Worm (Caenorhabditis elegans): Measurements from ENCODE around the gene F54E2.2.

The F54E2.2 gene

ce11 chrV:2761470-2761869 is 34.6 kb upstream of the F54E2.2 start:
- TF ChIP-seq flh-1 (GFP tag; optimal IDR thresholded peaks at IDR 0.05) (no peak), lsy-2 (tag; optimal IDR thresholded peaks at IDR 0.05) (no peak), nhr-28 (tag; optimal IDR thresholded peaks at IDR 0.05) (no peak), lin-13 (tag; optimal IDR thresholded peaks at IDR 0.05) (no peak), elt-1 (tag; optimal IDR thresholded peaks at IDR 0.05; ENCODE audit: borderline replicate concordance, insufficient read depth) (no peak), nhr-2 (tag; optimal IDR thresholded peaks at IDR 0.05) (no peak), drap-1 (GFP tag; optimal IDR thresholded peaks at IDR 0.05) (no peak)

- TF ChIP-seq lin-13 (tag; optimal IDR thresholded peaks at IDR 0.05), result no peak
- no peak for TF ChIP-seq zip-8 (tag; optimal IDR thresholded peaks at IDR 0.05)
- no peak for TF ChIP-seq lin-32 (GFP tag; optimal IDR thresholded peaks at IDR 0.05)
- no peak for TF ChIP-seq drap-1 (GFP tag; optimal IDR thresholded peaks at IDR 0.05)
Measured at ce11 chrV:2763105-2763504, 33.0 kb upstream of the F54E2.2 start, which contains the start of gene R05D8.7. Gene R05D8.7, minus strand, starts transcription at chrV:2763208.

- TF ChIP-seq ztf-11 (tag; optimal IDR thresholded peaks at IDR 0.05) (no peak), hlh-1 (tag; optimal IDR thresholded peaks at IDR 0.05) (no peak), nhr-12 (tag; optimal IDR thresholded peaks at IDR 0.05) (no peak), drap-1 (GFP tag; optimal IDR thresholded peaks at IDR 0.05) (no peak), ces-1 (GFP tag; optimal IDR thresholded peaks at IDR 0.05) (no peak), nhr-237 (tag; optimal IDR thresholded peaks at IDR 0.05) (no peak), bed-3 (GFP tag; optimal IDR thresholded peaks at IDR 0.05) (no peak)
Measured at ce11 chrV:2765052-2765451, 31.0 kb upstream of the F54E2.2 start, which contains the start of gene dhs-14. Gene dhs-14, minus strand, starts transcription at chrV:2765200.

- no peak for TF ChIP-seq ceh-83 (GFP tag; optimal IDR thresholded peaks at IDR 0.05)
- TF ChIP-seq zip-8 (tag; optimal IDR thresholded peaks at IDR 0.05), result no peak
- no peak for TF ChIP-seq snpc-4 (tag; optimal IDR thresholded peaks at IDR 0.05)
- no peak for TF ChIP-seq lin-32 (GFP tag; optimal IDR thresholded peaks at IDR 0.05)
- TF ChIP-seq bed-3 (GFP tag; optimal IDR thresholded peaks at IDR 0.05), result no peak
- TF ChIP-seq elt-3 (tag; optimal IDR thresholded peaks at IDR 0.05), result no peak
- no peak for TF ChIP-seq nhr-12 (tag; optimal IDR thresholded peaks at IDR 0.05)
- TF ChIP-seq mep-1 (tag; optimal IDR thresholded peaks at IDR 0.05), result no peak
- TF ChIP-seq nhr-76 (tag; optimal IDR thresholded peaks at IDR 0.05), result no peak
- no peak for TF ChIP-seq elt-1 (tag; optimal IDR thresholded peaks at IDR 0.05; ENCODE audit: borderline replicate concordance, insufficient read depth)
- no peak for TF ChIP-seq unc-39 (tag; optimal IDR thresholded peaks at IDR 0.05)
Measured at ce11 chrV:2767465-2767864, 28.6 kb upstream of the F54E2.2 start, which contains the start of gene R05D8.9. Gene R05D8.9, minus strand, starts transcription at chrV:2767565.

ce11 chrV:2769754-2770153 is 26.3 kb upstream of the F54E2.2 start, which contains the start of gene dhs-15:
Gene dhs-15, minus strand, starts transcription at chrV:2769854.
- TF ChIP-seq snpc-4 (tag; optimal IDR thresholded peaks at IDR 0.05), result no peak
- no peak for TF ChIP-seq cnd-1 (tag; optimal IDR thresholded peaks at IDR 0.05)
- no peak for TF ChIP-seq sem-2 (GFP tag; optimal IDR thresholded peaks at IDR 0.05)
- TF ChIP-seq tbx-8 (GFP tag; optimal IDR thresholded peaks at IDR 0.05), result no peak
- no peak for TF ChIP-seq nhr-12 (tag; optimal IDR thresholded peaks at IDR 0.05)
- no peak for TF ChIP-seq M03D4.4 (tag; optimal IDR thresholded peaks at IDR 0.05)
- no peak for TF ChIP-seq nhr-28 (tag; optimal IDR thresholded peaks at IDR 0.05)
- TF ChIP-seq blmp-1 (tag; optimal IDR thresholded peaks at IDR 0.05), result no peak
- TF ChIP-seq unc-62 (GFP tag; optimal IDR thresholded peaks at IDR 0.05), result no peak
- no peak for TF ChIP-seq ces-1 (GFP tag; optimal IDR thresholded peaks at IDR 0.05)
- no peak for TF ChIP-seq hlh-1 (tag; optimal IDR thresholded peaks at IDR 0.05)
- no peak for TF ChIP-seq mls-2 (tag; optimal IDR thresholded peaks at IDR 0.05)
- no peak for TF ChIP-seq ceh-43 (GFP tag; optimal IDR thresholded peaks at IDR 0.05)
- no peak for TF ChIP-seq bed-3 (GFP tag; optimal IDR thresholded peaks at IDR 0.05)
- TF ChIP-seq elt-1 (tag; optimal IDR thresholded peaks at IDR 0.05; ENCODE audit: borderline replicate concordance, insufficient read depth), result no peak

ce11 chrV:2771560-2771959 is 24.5 kb upstream of the F54E2.2 start, which contains the start of gene srh-56:
Gene srh-56, plus strand, starts transcription at chrV:2771860.
- TF ChIP-seq elt-1 (tag; optimal IDR thresholded peaks at IDR 0.05; ENCODE audit: borderline replicate concordance, insufficient read depth) (no peak), nhr-76 (tag; optimal IDR thresholded peaks at IDR 0.05) (no peak), sptf-1 (tag; optimal IDR thresholded peaks at IDR 0.05) (no peak), ztf-11 (tag; optimal IDR thresholded peaks at IDR 0.05) (no peak), lsy-2 (tag; optimal IDR thresholded peaks at IDR 0.05) (no peak), bed-3 (GFP tag; optimal IDR thresholded peaks at IDR 0.05) (no peak), mep-1 (tag; optimal IDR thresholded peaks at IDR 0.05) (no peak), flh-1 (GFP tag; optimal IDR thresholded peaks at IDR 0.05) (no peak), snpc-4 (tag; optimal IDR thresholded peaks at IDR 0.05) (no peak), nhr-2 (tag; optimal IDR thresholded peaks at IDR 0.05) (no peak), lin-13 (tag; optimal IDR thresholded peaks at IDR 0.05) (no peak), ceh-43 (GFP tag; optimal IDR thresholded peaks at IDR 0.05) (no peak), hlh-1 (tag; optimal IDR thresholded peaks at IDR 0.05) (no peak), drap-1 (GFP tag; optimal IDR thresholded peaks at IDR 0.05) (no peak), tbx-8 (GFP tag; optimal IDR thresholded peaks at IDR 0.05) (no peak), nhr-28 (tag; optimal IDR thresholded peaks at IDR 0.05) (no peak), unc-120 (tag; optimal IDR thresholded peaks at IDR 0.05; ENCODE audit: poor library complexity, severe bottlenecking) (no peak), nhr-12 (tag; optimal IDR thresholded peaks at IDR 0.05) (no peak), unc-39 (tag; optimal IDR thresholded peaks at IDR 0.05) (no peak)

Measured in whole organism, mixed stage, embryonic.